Worm (Caenorhabditis elegans) whole organism, young adult: Measurements from ENCODE around the gene R05F9.11.

Source experiments
- B0019.2 ChIP-seq: fragments of 200-800 bp; sonication (Bioruptor generic); conservative IDR thresholded peaks from 2 replicates; pipeline ENCODE4 v1.3.6; 2022; ENCODE audit warnings: missing genetic modification reagents, missing genetic modification characterization, missing compliant biosample characterization
- C17E4.6 ChIP-seq: fragments of 200-800 bp; sonication (Bioruptor generic); IDR thresholded peaks from 2 replicates; pipeline ENCODE4 v1.3.6; 2022; ENCODE audit warnings: missing genetic modification reagents, missing genetic modification characterization, missing compliant biosample characterization
- F22D6.2 ChIP-seq: sonication (generic microtip); optimal IDR thresholded peaks from 2 replicates; lab custom pipeline; 2016; ENCODE audit warnings: mild to moderate bottlenecking, missing genetic modification characterization, missing compliant biosample characterization
- F37B4.10 ChIP-seq: fragments of 200-800 bp; sonication (Bioruptor generic); IDR thresholded peaks from 2 replicates; pipeline ENCODE4 v1.3.6; 2022; ENCODE audit warnings: missing genetic modification characterization, missing compliant biosample characterization
- F39B2.1 ChIP-seq: fragments of 200-800 bp; sonication (Bioruptor generic); IDR thresholded peaks from 2 replicates; pipeline ENCODE4 v1.3.6; 2022; ENCODE audit warnings: missing genetic modification reagents, missing genetic modification characterization, missing compliant biosample characterization
- F57C9.4 ChIP-seq: sonication (generic microtip); optimal IDR thresholded peaks from 2 replicates; lab custom pipeline; 2017; ENCODE audit warnings: mild to moderate bottlenecking, missing genetic modification characterization, missing compliant biosample characterization
- T26A5.8 ChIP-seq: sonication (generic microtip); optimal IDR thresholded peaks from 2 replicates; lab custom pipeline; 2016; ENCODE audit warnings: missing genetic modification characterization, missing compliant biosample characterization
- Y53G8AR.9 ChIP-seq: fragments of 200-800 bp; sonication (Bioruptor generic); conservative IDR thresholded peaks from 2 replicates; pipeline ENCODE4 v1.3.6; 2022; ENCODE audit warnings: missing genetic modification reagents, missing genetic modification characterization, missing compliant biosample characterization
- Y67H2A.10 ChIP-seq: fragments of 200-800 bp; sonication (Bioruptor generic); conservative IDR thresholded peaks from 2 replicates; pipeline ENCODE4 v1.3.6; 2022; ENCODE audit warnings: missing genetic modification reagents, missing genetic modification characterization, missing compliant biosample characterization
- Y79H2A.3 ChIP-seq: fragments of 200-800 bp; sonication (Bioruptor generic); conservative IDR thresholded peaks from 2 replicates; pipeline ENCODE4 v1.3.6; 2022; ENCODE audit warnings: missing genetic modification reagents, missing genetic modification characterization, missing compliant biosample characterization
- ama-1 ChIP-seq, 3 experiments: fragments of 150-350 bp in 1 of 3; sonication (generic microtip) in 2 of 3; optimal IDR thresholded peaks; 2 replicates each; lab custom pipeline; 2014 to 2018; ENCODE audit warnings: missing biosample characterization in 2 of 3, missing genetic modification characterization in 2 of 3, missing genetic modification reagents in 2 of 3
- atf-7 ChIP-seq: sonication (generic microtip); optimal IDR thresholded peaks from 2 replicates; lab custom pipeline; 2017; ENCODE audit warnings: mild to moderate bottlenecking, missing genetic modification characterization, missing compliant biosample characterization
- ceh-100 ChIP-seq: fragments of 200-800 bp; sonication (Bioruptor generic); IDR thresholded peaks from 2 replicates; pipeline ENCODE4 v1.3.6; 2022; ENCODE audit warnings: missing genetic modification reagents, missing genetic modification characterization, missing compliant biosample characterization
- ceh-27 ChIP-seq: fragments of 200-800 bp; sonication (Bioruptor generic); optimal IDR thresholded peaks from 2 replicates; lab custom pipeline; 2018; ENCODE audit warnings: mild to moderate bottlenecking, missing genetic modification characterization, moderate library complexity, missing compliant biosample characterization
- ceh-91 ChIP-seq: fragments of 200-800 bp; sonication (Bioruptor generic); IDR thresholded peaks from 2 replicates; pipeline ENCODE4 v1.3.6; 2022; ENCODE audit warnings: missing genetic modification reagents, missing genetic modification characterization, missing compliant biosample characterization
- dpff-1 ChIP-seq: sonication (generic microtip); optimal IDR thresholded peaks from 2 replicates; lab custom pipeline; 2017; ENCODE audit warnings: mild to moderate bottlenecking, missing genetic modification characterization, missing compliant biosample characterization
- hlh-12 ChIP-seq: sonication (generic microtip); optimal IDR thresholded peaks from 2 replicates; lab custom pipeline; 2016; ENCODE audit warnings: missing genetic modification characterization, missing compliant biosample characterization
- hsf-1 ChIP-seq: fragments of 200-800 bp; sonication (Bioruptor generic); IDR thresholded peaks from 2 replicates; pipeline ENCODE4 v1.3.6; 2022; ENCODE audit warnings: missing genetic modification reagents, missing genetic modification characterization, missing compliant biosample characterization
- lin-26 ChIP-seq: fragments of 200-800 bp; sonication (Bioruptor generic); IDR thresholded peaks from 2 replicates; pipeline ENCODE4 v1.3.6; 2022; ENCODE audit warnings: missing genetic modification reagents, missing genetic modification characterization, missing compliant biosample characterization
- lsy-27 ChIP-seq: sonication (generic microtip); optimal IDR thresholded peaks from 2 replicates; lab custom pipeline; 2017; ENCODE audit warnings: missing genetic modification characterization, mild to moderate bottlenecking, missing compliant biosample characterization, antibody characterized with exemption, missing genotype, borderline replicate concordance; ENCODE audit not compliant: insufficient read depth
- madf-3 ChIP-seq: fragments of 200-800 bp; sonication (Bioruptor generic); IDR thresholded peaks from 2 replicates; pipeline ENCODE4 v1.3.6; 2022; ENCODE audit warnings: missing genetic modification reagents, missing genetic modification characterization, missing compliant biosample characterization
- madf-8 ChIP-seq: fragments of 200-800 bp; sonication (Bioruptor generic); conservative IDR thresholded peaks from 2 replicates; pipeline ENCODE4 v1.3.6; 2022; ENCODE audit warnings: missing genetic modification reagents, missing genetic modification characterization, missing compliant biosample characterization
- mcd-1 ChIP-seq: fragments of 200-800 bp; sonication (Bioruptor generic); IDR thresholded peaks from 2 replicates; pipeline ENCODE4 v1.3.6; 2022; ENCODE audit warnings: missing genetic modification reagents, missing genetic modification characterization, missing compliant biosample characterization
- mes-4 ChIP-seq: sonication (generic microtip); optimal IDR thresholded peaks from 2 replicates; lab custom pipeline; 2016; ENCODE audit warnings: missing genotype, missing genetic modification characterization, missing compliant biosample characterization
- nfya-1 ChIP-seq: sonication (generic microtip); optimal IDR thresholded peaks from 2 replicates; lab custom pipeline; 2017; ENCODE audit warnings: antibody characterized with exemption, missing compliant biosample characterization, missing genetic modification characterization, borderline replicate concordance; ENCODE audit not compliant: insufficient read depth
- nhr-179 ChIP-seq: sonication (generic microtip); optimal IDR thresholded peaks from 2 replicates; lab custom pipeline; 2016; ENCODE audit warnings: mild to moderate bottlenecking, missing genetic modification characterization, missing compliant biosample characterization
- nhr-27 ChIP-seq: fragments of 200-800 bp; sonication (Bioruptor generic); optimal IDR thresholded peaks from 2 replicates; lab custom pipeline; 2018; ENCODE audit warnings: mild to moderate bottlenecking, missing genetic modification characterization, moderate library complexity, missing compliant biosample characterization
- nhr-80 ChIP-seq: sonication (generic microtip); optimal IDR thresholded peaks from 2 replicates; lab custom pipeline; 2016; ENCODE audit warnings: missing genetic modification characterization, missing compliant biosample characterization
- pha-4 ChIP-seq: fragments of 150-350 bp; sonication (generic microtip); optimal IDR thresholded peaks from 2 replicates; lab custom pipeline; 2014; ENCODE audit warnings: missing biosample characterization, missing genetic modification reagents, missing genetic modification characterization
- rcor-1 ChIP-seq: fragments of 200-800 bp; sonication (Bioruptor generic); IDR thresholded peaks from 2 replicates; pipeline ENCODE4 v1.3.6; 2022; ENCODE audit warnings: missing genetic modification reagents, missing genetic modification characterization, missing compliant biosample characterization
- tbx-9 ChIP-seq: sonication (generic microtip); optimal IDR thresholded peaks from 2 replicates; lab custom pipeline; 2016; ENCODE audit warnings: borderline replicate concordance, missing genetic modification characterization, inconsistent platforms, missing compliant biosample characterization
- zim-3 ChIP-seq: sonication (generic microtip); optimal IDR thresholded peaks from 2 replicates; lab custom pipeline; 2017; ENCODE audit warnings: mild to moderate bottlenecking, missing genetic modification characterization, moderate library complexity, missing compliant biosample characterization
- ztf-28 ChIP-seq: fragments of 200-800 bp; sonication (Bioruptor generic); IDR thresholded peaks from 2 replicates; pipeline ENCODE4 v1.3.6; 2022; ENCODE audit warnings: missing genetic modification reagents, missing genetic modification characterization, missing compliant biosample characterization
- ztf-3 ChIP-seq: fragments of 200-800 bp; sonication (Bioruptor generic); optimal IDR thresholded peaks from 2 replicates; lab custom pipeline; 2018; ENCODE audit warnings: mild to moderate bottlenecking, missing genetic modification characterization, missing compliant biosample characterization

Gene R05F9.11

ce11 chrII:4941541-4942206 is 27.7 kb upstream of the R05F9.11 start, which contains the start of gene ZK546.19:
Gene ZK546.19, plus strand, starts transcription at chrII:4941726.
- TF ChIP-seq tbx-9 (tag; lab: Kevin White, UChicago) (no peak), lin-26 (no peak), Y79H2A.3 (GFP tag; lab: Robert Waterston, UW) (no peak), zim-3 (no peak), ztf-28 (GFP tag; lab: Robert Waterston, UW) (no peak), rcor-1 (no peak), Y67H2A.10 (GFP tag; lab: Robert Waterston, UW) (no peak), F39B2.1 (GFP tag; lab: Robert Waterston, UW) (no peak), F57C9.4 (tag; lab: Kevin White, UChicago) (no peak), ztf-3 (GFP tag; lab: Kevin White, UChicago) (no peak), atf-7 (no peak), F22D6.2 (tag; lab: Kevin White, UChicago) (no peak), ceh-27 (no peak), F37B4.10 (GFP tag; lab: Robert Waterston, UW) (no peak)

ce11 chrII:4941050-4941449 is 27.0 kb upstream of the R05F9.11 start, which contains the start of gene cblc-1:
Gene cblc-1, minus strand, starts transcription at chrII:4941150.
- TF ChIP-seq nfya-1 (tag; lab: Kevin White, UChicago) (no peak), hlh-12 (tag; lab: Kevin White, UChicago) (no peak), ztf-3 (GFP tag; lab: Kevin White, UChicago) (no peak), dpff-1 (tag; lab: Kevin White, UChicago) (no peak), Y67H2A.10 (GFP tag; lab: Robert Waterston, UW) (no peak), mes-4 (tag; lab: Kevin White, UChicago) (no peak), tbx-9 (tag; lab: Kevin White, UChicago) (no peak)

- TF ChIP-seq nhr-80 (tag; lab: Kevin White, UChicago) (no peak), ceh-91 (GFP tag; lab: Robert Waterston, UW) (no peak), madf-8 (GFP tag; lab: Robert Waterston, UW) (no peak), tbx-9 (tag; lab: Kevin White, UChicago) (no peak), ama-1 (optimal IDR thresholded peaks at IDR 0.05; lab: Kevin White, UChicago) (no peak), ama-1 (GFP tag; optimal IDR thresholded peaks at IDR 0.05; lab: Kevin White, UChicago) (no peak), ceh-100 (GFP tag; lab: Robert Waterston, UW) (no peak), madf-3 (no peak), Y53G8AR.9 (GFP tag; lab: Robert Waterston, UW) (no peak), Y67H2A.10 (GFP tag; lab: Robert Waterston, UW) (no peak), C17E4.6 (GFP tag; lab: Robert Waterston, UW) (no peak), lsy-27 (tag; lab: Kevin White, UChicago) (no peak), nhr-179 (tag; lab: Kevin White, UChicago) (no peak), nhr-27 (tag; lab: Kevin White, UChicago) (no peak), mes-4 (tag; lab: Kevin White, UChicago) (no peak), hsf-1 (GFP tag; lab: Robert Waterston, UW) (no peak), T26A5.8 (no peak)
These were observed 23.7 kb upstream of the R05F9.11 start, which contains the start of gene ZK546.4 for ce11 chrII:4937743-4938142. Gene ZK546.4, plus strand, starts transcription at chrII:4938043.

ce11 chrII:4935518-4935917 is 21.5 kb upstream of the R05F9.11 start, which contains the start of gene ZK546.5:
Gene ZK546.5, plus strand, starts transcription at chrII:4935818.
- TF ChIP-seq B0019.2 (GFP tag; lab: Robert Waterston, UW) (no peak), mcd-1 (GFP tag; lab: Robert Waterston, UW) (0 out of 2 replicates have a peak, but pooled peaks have one; percentile 18), pha-4 (no peak)
- TF ChIP-seq, all 124 proteins: peak for 1
